Fruit fly (Drosophila melanogaster) whole organism, embryonic: ENCODE measurements around the gene CG43116.

Experiments
- Abd-B ChIP-seq: fragments of 200-800 bp; sonication (Bioruptor generic); optimal IDR thresholded peaks from 2 replicates; lab custom pipeline; 2018; ENCODE audit warnings: missing biosample characterization, mild to moderate bottlenecking, missing genetic modification characterization, moderate library complexity
- BEAF-32 ChIP-seq: fragments of 200-800 bp; sonication (Bioruptor generic); optimal IDR thresholded peaks from 3 replicates; lab custom pipeline; 2017; ENCODE audit warnings: missing biosample characterization, missing genetic modification characterization, mild to moderate bottlenecking, moderate library complexity, missing genetic modification reagents
- Blimp-1 ChIP-seq: fragments of 200-800 bp; sonication (Bioruptor generic); optimal IDR thresholded peaks from 3 replicates; lab custom pipeline; 2018; ENCODE audit warnings: missing biosample characterization, missing genetic modification characterization, mild to moderate bottlenecking, moderate library complexity, missing genetic modification reagents
- CG10267 ChIP-seq: fragments of 200-800 bp; sonication (Bioruptor generic); optimal IDR thresholded peaks from 2 replicates; lab custom pipeline; 2018; ENCODE audit warnings: missing biosample characterization, mild to moderate bottlenecking, missing genetic modification characterization, moderate library complexity
- CG11504 ChIP-seq: fragments of 200-800 bp; sonication (Bioruptor generic); optimal IDR thresholded peaks from 3 replicates; lab custom pipeline; 2019; ENCODE audit warnings: missing biosample characterization, mild to moderate bottlenecking, missing genetic modification characterization, moderate library complexity
- CG13287 ChIP-seq: fragments of 200-800 bp; sonication (Bioruptor generic); IDR thresholded peaks from 2 replicates; pipeline ENCODE4 v1.3.6; 2022; ENCODE audit warnings: missing biosample characterization, missing genetic modification characterization; ENCODE audit not compliant: partially characterized antibody
- CG15073 ChIP-seq: fragments of 200-800 bp; sonication (Bioruptor generic); optimal IDR thresholded peaks from 2 replicates; lab custom pipeline; 2016; ENCODE audit warnings: missing biosample characterization, missing genetic modification characterization
- CG1529 ChIP-seq: fragments of 200-800 bp; sonication (Bioruptor generic); optimal IDR thresholded peaks from 3 replicates; lab custom pipeline; 2018; ENCODE audit warnings: missing biosample characterization, missing genetic modification characterization
- CG16815 ChIP-seq: fragments of 200-800 bp; sonication (Bioruptor generic); optimal IDR thresholded peaks from 3 replicates; lab custom pipeline; 2017; ENCODE audit warnings: missing biosample characterization, mild to moderate bottlenecking, missing genetic modification characterization
- CG17361 ChIP-seq: fragments of 200-800 bp; sonication (Bioruptor generic); IDR thresholded peaks from 3 replicates; pipeline ENCODE4 v1.3.6; 2022; ENCODE audit warnings: missing biosample characterization, missing genetic modification characterization
- CG18262 ChIP-seq: fragments of 200-800 bp; optimal IDR thresholded peaks from 3 replicates; lab custom pipeline; 2019; ENCODE audit warnings: missing biosample characterization, mild to moderate bottlenecking, missing genetic modification characterization, moderate library complexity
- CG2199 ChIP-seq: fragments of 200-800 bp; sonication (Bioruptor generic); IDR thresholded peaks from 3 replicates; pipeline ENCODE4 v1.3.6; 2022; ENCODE audit warnings: missing biosample characterization, missing genetic modification characterization
- CG2712 ChIP-seq: fragments of 200-800 bp; optimal IDR thresholded peaks from 3 replicates; lab custom pipeline; 2019; ENCODE audit warnings: missing biosample characterization, mild to moderate bottlenecking, missing genetic modification characterization, moderate library complexity
- CG43689 ChIP-seq: fragments of 200-800 bp; sonication (Bioruptor generic); IDR thresholded peaks from 2 replicates; pipeline ENCODE4 v1.3.6; 2022; ENCODE audit warnings: missing biosample characterization, missing genetic modification characterization
- CG4707 ChIP-seq: fragments of 200-800 bp; sonication (Bioruptor generic); optimal IDR thresholded peaks from 2 replicates; lab custom pipeline; 2018; ENCODE audit warnings: missing biosample characterization, mild to moderate bottlenecking, missing genetic modification characterization, moderate library complexity
- CG6272 ChIP-seq: fragments of 200-800 bp; sonication (Bioruptor generic); IDR thresholded peaks from 2 replicates; pipeline ENCODE4 v1.3.6; 2022; ENCODE audit warnings: missing biosample characterization, missing genetic modification characterization
- CG6813 ChIP-seq: fragments of 200-800 bp; sonication (Bioruptor generic); optimal IDR thresholded peaks from 2 replicates; lab custom pipeline; 2017; ENCODE audit warnings: missing biosample characterization, missing genetic modification characterization, mild to moderate bottlenecking, moderate library complexity, missing genetic modification reagents
- CG8290 ChIP-seq, 3 experiments: fragments of 200-800 bp; sonication (Bioruptor generic); optimal IDR thresholded peaks; 2 replicates each; lab custom pipeline; 2016 to 2019; ENCODE audit warnings: missing biosample characterization in 3 of 3, missing genetic modification characterization in 3 of 3, mild to moderate bottlenecking in 2 of 3, moderate library complexity in 1 of 3
- CG9932 ChIP-seq: fragments of 200-800 bp; sonication (Bioruptor generic); IDR thresholded peaks from 2 replicates; pipeline ENCODE4 v1.3.6; 2022; ENCODE audit warnings: missing biosample characterization, missing genetic modification characterization
- Deaf1 ChIP-seq: fragments of 200-800 bp; optimal IDR thresholded peaks from 3 replicates; lab custom pipeline; 2019; ENCODE audit warnings: missing biosample characterization, mild to moderate bottlenecking, missing genetic modification characterization, moderate library complexity
- HLHmδ ChIP-seq: fragments of 200-800 bp; sonication (Bioruptor generic); optimal IDR thresholded peaks from 2 replicates; lab custom pipeline; 2018; ENCODE audit warnings: missing biosample characterization, mild to moderate bottlenecking, missing genetic modification characterization, moderate library complexity
- Max ChIP-seq: fragments of 200-800 bp; sonication (Bioruptor generic); optimal IDR thresholded peaks from 2 replicates; lab custom pipeline; 2016; ENCODE audit warnings: missing biosample characterization, mild to moderate bottlenecking, missing genetic modification characterization
- Nf-YB ChIP-seq: fragments of 200-800 bp; sonication (Bioruptor generic); optimal IDR thresholded peaks from 3 replicates; lab custom pipeline; 2019; ENCODE audit warnings: missing biosample characterization, mild to moderate bottlenecking, missing genetic modification characterization, moderate library complexity
- Optix ChIP-seq: fragments of 200-800 bp; sonication (Bioruptor generic); IDR thresholded peaks from 3 replicates; pipeline ENCODE4 v1.3.6; 2022; ENCODE audit warnings: missing biosample characterization, missing genetic modification characterization
- Rx ChIP-seq: fragments of 200-800 bp; sonication (Bioruptor generic); IDR thresholded peaks from 2 replicates; pipeline ENCODE4 v1.3.6; 2022; ENCODE audit warnings: missing biosample characterization, missing genetic modification characterization
- Side ChIP-seq: fragments of 200-800 bp; sonication (Bioruptor generic); optimal IDR thresholded peaks from 2 replicates; lab custom pipeline; 2016; ENCODE audit warnings: missing biosample characterization, missing genetic modification characterization
- Sox102F ChIP-seq: fragments of 200-800 bp; sonication (Bioruptor generic); optimal IDR thresholded peaks from 2 replicates; lab custom pipeline; 2018; ENCODE audit warnings: missing biosample characterization, mild to moderate bottlenecking, missing genetic modification characterization, moderate library complexity
- Xrp1 ChIP-seq: fragments of 200-800 bp; sonication (Bioruptor generic); IDR thresholded peaks from 2 replicates; pipeline ENCODE4 v1.3.6; 2022; ENCODE audit warnings: missing biosample characterization, missing genetic modification characterization
- YL-1 ChIP-seq: fragments of 200-800 bp; sonication (Bioruptor generic); optimal IDR thresholded peaks from 3 replicates; lab custom pipeline; 2017; ENCODE audit warnings: missing biosample characterization, mild to moderate bottlenecking, missing genetic modification characterization
- crol ChIP-seq: fragments of 200-800 bp; sonication (Bioruptor generic); IDR thresholded peaks from 2 replicates; pipeline ENCODE4 v1.3.6; 2022; ENCODE audit warnings: missing biosample characterization, missing genetic modification characterization
- dati ChIP-seq: fragments of 200-800 bp; sonication (Bioruptor generic); IDR thresholded peaks from 2 replicates; pipeline ENCODE4 v1.3.6; 2022; ENCODE audit warnings: missing biosample characterization, missing genetic modification characterization
- eve ChIP-seq, 2 experiments: fragments of >200 bp; optimal IDR thresholded peaks; 2 replicates each; lab custom pipeline; 2017; ENCODE audit warnings: missing biosample characterization in 2 of 2, missing genetic modification characterization in 2 of 2
- gem ChIP-seq: fragments of 200-800 bp; sonication (Bioruptor generic); optimal IDR thresholded peaks from 2 replicates; lab custom pipeline; 2019; ENCODE audit warnings: missing biosample characterization, mild to moderate bottlenecking, missing genetic modification characterization, moderate library complexity
- oc ChIP-seq: fragments of 200-800 bp; sonication (Bioruptor generic); optimal IDR thresholded peaks from 2 replicates; lab custom pipeline; 2018; ENCODE audit warnings: missing biosample characterization, mild to moderate bottlenecking, missing genetic modification characterization, moderate library complexity
- pros ChIP-seq: fragments of 200-800 bp; sonication (Bioruptor generic); optimal IDR thresholded peaks from 3 replicates; lab custom pipeline; 2019; ENCODE audit warnings: missing biosample characterization, mild to moderate bottlenecking, missing genetic modification characterization, moderate library complexity
- pzg ChIP-seq: fragments of 200-800 bp; sonication (Bioruptor generic); optimal IDR thresholded peaks from 3 replicates; lab custom pipeline; 2018; ENCODE audit warnings: missing biosample characterization, mild to moderate bottlenecking, missing genetic modification characterization, moderate library complexity
- ro ChIP-seq: fragments of 200-800 bp; sonication (Bioruptor generic); IDR thresholded peaks from 2 replicates; pipeline ENCODE4 v1.3.6; 2022; ENCODE audit warnings: missing biosample characterization, missing genetic modification characterization
- sisA ChIP-seq: fragments of 200-800 bp; sonication (Bioruptor generic); IDR thresholded peaks from 2 replicates; pipeline ENCODE4 v1.3.6; 2022; ENCODE audit warnings: missing biosample characterization, missing genetic modification characterization
- vvl ChIP-seq: fragments of 200-800 bp; sonication (Bioruptor generic); IDR thresholded peaks from 2 replicates; pipeline ENCODE4 v1.3.6; 2022; ENCODE audit warnings: missing biosample characterization, missing genetic modification characterization
- wor ChIP-seq: fragments of 200-800 bp; sonication (Bioruptor generic); IDR thresholded peaks from 2 replicates; pipeline ENCODE4 v1.3.6; 2022; ENCODE audit warnings: missing biosample characterization, missing genetic modification characterization
- zfh2 ChIP-seq: fragments of 200-800 bp; sonication (Bioruptor generic); optimal IDR thresholded peaks from 2 replicates; lab custom pipeline; 2016; ENCODE audit warnings: missing biosample characterization, missing genetic modification characterization

The CG43116 gene

DNA sequence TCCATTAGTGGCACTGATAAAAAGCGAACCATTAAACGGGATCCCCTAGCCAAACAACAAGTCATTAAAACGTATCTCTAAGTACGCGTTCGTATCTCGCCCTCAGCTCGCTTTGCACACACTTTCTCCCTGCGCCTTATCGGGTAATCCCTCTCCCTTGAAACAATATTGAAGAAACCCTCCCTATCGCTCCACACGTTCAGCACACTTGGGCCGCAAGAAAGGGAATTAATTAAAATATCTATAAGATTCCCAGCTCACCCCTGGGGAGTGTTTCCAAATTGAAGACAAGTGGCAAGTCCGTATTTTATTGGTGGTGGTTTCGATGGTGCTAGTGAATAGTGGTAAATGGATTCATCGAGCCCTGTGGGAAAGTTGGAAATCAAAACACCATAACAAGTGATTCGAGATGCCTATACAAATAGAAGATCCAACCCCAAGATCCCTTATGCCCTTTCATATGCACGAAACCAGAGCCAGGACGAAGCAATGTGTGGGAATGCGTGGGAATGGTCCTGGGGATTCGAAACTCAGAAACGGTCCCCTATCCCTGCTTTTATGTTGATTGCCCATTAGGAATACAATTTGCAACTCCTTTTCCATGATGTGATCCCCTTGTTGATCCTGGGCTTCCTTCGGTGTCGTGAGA is 13.1 kb upstream of the CG43116 start (continued):
- TF ChIP-seq wor (GFP tag; lab: Robert Waterston, UW) (no peak), CG11504 (tag; lab: Kevin White, UChicago) (no peak), Xrp1 (GFP tag; lab: Robert Waterston, UW) (no peak), pzg (no peak), Sox102F (GFP tag; lab: Kevin White, UChicago) (no peak), CG6272 (GFP tag; lab: Robert Waterston, UW) (no peak), HLHmδ (GFP tag; lab: Kevin White, UChicago) (peak; percentile 87), pros (GFP tag; lab: Kevin White, UChicago) (peak; percentile 93), CG10267 (tag; lab: Kevin White, UChicago) (no peak), vvl (GFP tag; lab: Robert Waterston, UW) (peak; percentile 24; the same call in 1 of the 2 replicates), ro (GFP tag; lab: Robert Waterston, UW) (no peak), Abd-B (no peak), oc (tag; lab: Kevin White, UChicago) (peak; percentile 48), Nf-YB (GFP tag; lab: Kevin White, UChicago) (no peak), eve (GFP tag; optimal IDR thresholded peaks at IDR 0.05; lab: Kevin White, UChicago) (no peak), Deaf1 (no peak), CG15073 (GFP tag; lab: Kevin White, UChicago) (no peak), CG17361 (GFP tag; lab: Robert Waterston, UW) (no peak), Optix (GFP tag; lab: Robert Waterston, UW) (no peak), CG16815 (GFP tag; lab: Kevin White, UChicago) (no peak), YL-1 (GFP tag; lab: Kevin White, UChicago) (no peak), CG13287 (no peak), Max (GFP tag; lab: Kevin White, UChicago) (no peak), CG43689 (GFP tag; lab: Robert Waterston, UW) (no peak), crol (GFP tag; lab: Robert Waterston, UW) (no peak), CG4707 (no peak), Rx (no peak), CG2712 (tag; lab: Kevin White, UChicago) (no peak), zfh2 (no peak), CG2199 (GFP tag; lab: Robert Waterston, UW) (no peak), CG8290 (GFP tag; optimal IDR thresholded peaks at IDR 0.05; lab: Kevin White, UChicago) (no peak), CG8290 (tag; optimal IDR thresholded peaks at IDR 0.05; lab: Kevin White, UChicago) (no peak), CG18262 (tag; lab: Kevin White, UChicago) (no peak), CG6813 (GFP tag; lab: Kevin White, UChicago) (no peak), CG9932 (GFP tag; lab: Robert Waterston, UW) (no peak), Blimp-1 (GFP tag; lab: Kevin White, UChicago) (peak; percentile 24), CG1529 (GFP tag; lab: Kevin White, UChicago) (no peak), gem (tag; lab: Kevin White, UChicago) (no peak), BEAF-32 (no peak), dati (GFP tag; lab: Robert Waterston, UW) (no peak), Side (GFP tag; lab: Kevin White, UChicago) (no peak), sisA (no peak)
